Fruit fly (Drosophila melanogaster): Measurements from ENCODE around the gene CG7968.

- TF ChIP-seq pan (optimal IDR thresholded peaks at IDR 0.05) (no peak), CG8478 (optimal IDR thresholded peaks at IDR 0.05) (no peak), usp (GFP tag; optimal IDR thresholded peaks at IDR 0.05) (no peak), Dll (optimal IDR thresholded peaks at IDR 0.05) (no peak)
Observed at dm6 chr2L:13803032-13803661, 46.1 kb upstream of the CG7968 start, which contains the start of gene CAH1.

Measured in whole organism.